Fruit fly (Drosophila melanogaster) whole organism, embryonic: ENCODE results near the gene CG13117.

Source experiments
- BEAF-32 ChIP-seq: fragments of 200-800 bp; sonication (Bioruptor generic); optimal IDR thresholded peaks from 3 replicates; lab custom pipeline; 2017; ENCODE audit warnings: missing biosample characterization, missing genetic modification characterization, mild to moderate bottlenecking, moderate library complexity, missing genetic modification reagents
- CG10267 ChIP-seq: fragments of 200-800 bp; sonication (Bioruptor generic); optimal IDR thresholded peaks from 2 replicates; lab custom pipeline; 2018; ENCODE audit warnings: missing biosample characterization, mild to moderate bottlenecking, missing genetic modification characterization, moderate library complexity
- CG10321 ChIP-seq: fragments of 200-800 bp; sonication (Bioruptor generic); IDR thresholded peaks from 2 replicates; pipeline ENCODE4 v1.3.6; 2022; ENCODE audit warnings: missing biosample characterization, missing genetic modification characterization
- CG11695 ChIP-seq: fragments of 200-800 bp; sonication (Bioruptor generic); IDR thresholded peaks from 3 replicates; pipeline ENCODE4 v1.3.6; 2022; ENCODE audit warnings: missing biosample characterization, missing genetic modification characterization
- CG1233 ChIP-seq: fragments of 200-800 bp; sonication (Bioruptor generic); optimal IDR thresholded peaks from 4 replicates; lab custom pipeline; 2018; ENCODE audit warnings: missing biosample characterization, mild to moderate bottlenecking, missing genetic modification characterization
- CG18262 ChIP-seq: fragments of 200-800 bp; optimal IDR thresholded peaks from 3 replicates; lab custom pipeline; 2019; ENCODE audit warnings: missing biosample characterization, mild to moderate bottlenecking, missing genetic modification characterization, moderate library complexity
- CG2120 ChIP-seq: fragments of 200-800 bp; sonication (Bioruptor generic); optimal IDR thresholded peaks from 3 replicates; lab custom pipeline; 2016; ENCODE audit warnings: missing biosample characterization, missing genetic modification characterization
- CG2199 ChIP-seq: fragments of 200-800 bp; sonication (Bioruptor generic); IDR thresholded peaks from 3 replicates; pipeline ENCODE4 v1.3.6; 2022; ENCODE audit warnings: missing biosample characterization, missing genetic modification characterization
- CG30020 ChIP-seq: fragments of 200-800 bp; optimal IDR thresholded peaks from 2 replicates; lab custom pipeline; 2019; ENCODE audit warnings: missing biosample characterization, mild to moderate bottlenecking, missing genetic modification characterization, moderate library complexity
- CG32532 ChIP-seq: fragments of 200-800 bp; sonication (Bioruptor generic); IDR thresholded peaks from 2 replicates; pipeline ENCODE4 v1.3.6; 2022; ENCODE audit warnings: missing biosample characterization, missing genetic modification characterization
- CG34376 ChIP-seq: fragments of 200-800 bp; sonication (Bioruptor generic); optimal IDR thresholded peaks from 2 replicates; lab custom pipeline; 2018; ENCODE audit warnings: missing biosample characterization, mild to moderate bottlenecking, missing genetic modification characterization
- CG4360 ChIP-seq: fragments of 200-800 bp; sonication (Bioruptor generic); IDR thresholded peaks from 2 replicates; pipeline ENCODE4 v1.3.6; 2022; ENCODE audit warnings: missing biosample characterization, missing genetic modification characterization
- Dll ChIP-seq: fragments of 200-800 bp; sonication (Bioruptor generic); IDR thresholded peaks from 4 replicates; pipeline ENCODE4 v1.3.6; 2022; ENCODE audit warnings: missing biosample characterization, missing genetic modification characterization; ENCODE audit not compliant: partially characterized antibody
- Hey ChIP-seq: fragments of 200-800 bp; sonication (Bioruptor generic); optimal IDR thresholded peaks from 3 replicates; lab custom pipeline; 2018; ENCODE audit warnings: missing biosample characterization, mild to moderate bottlenecking, missing genetic modification characterization
- Hmr ChIP-seq: fragments of 200-800 bp; sonication (Bioruptor generic); optimal IDR thresholded peaks from 3 replicates; lab custom pipeline; 2017; ENCODE audit warnings: mild to moderate bottlenecking, missing biosample characterization, missing genetic modification reagents, missing genetic modification characterization
- Med ChIP-seq: fragments of 200-800 bp; sonication (Bioruptor generic); peaks from one replicate; lab custom pipeline; 2016; ENCODE audit warnings: missing biosample characterization, missing genetic modification characterization, mild to moderate bottlenecking, inconsistent platforms, moderate library complexity
- Meics ChIP-seq: fragments of 200-800 bp; sonication (Bioruptor generic); optimal IDR thresholded peaks from 2 replicates; lab custom pipeline; 2017; ENCODE audit warnings: missing biosample characterization, mild to moderate bottlenecking, missing genetic modification characterization
- Pdp1 ChIP-seq, 2 experiments: fragments of 200-800 bp; sonication (Bioruptor generic); optimal IDR thresholded peaks; 3 replicates each; lab custom pipeline; 2016; ENCODE audit warnings: missing biosample characterization in 2 of 2, missing genetic modification characterization in 2 of 2, mild to moderate bottlenecking in 1 of 2, moderate library complexity in 1 of 2
- Sry-δ ChIP-seq: fragments of 200-800 bp; sonication (Bioruptor generic); optimal IDR thresholded peaks from 2 replicates; lab custom pipeline; 2016; ENCODE audit warnings: missing biosample characterization, missing genetic modification characterization
- bsh ChIP-seq, 2 experiments: fragments of 200-800 bp; sonication (Bioruptor generic); optimal IDR thresholded peaks; 2 replicates each; lab custom pipeline; 2017 to 2018; ENCODE audit warnings: mild to moderate bottlenecking in 2 of 2, missing biosample characterization in 2 of 2, missing genetic modification characterization in 2 of 2, moderate library complexity in 1 of 2
- btn ChIP-seq: fragments of 200-800 bp; sonication (Bioruptor generic); optimal IDR thresholded peaks from 2 replicates; lab custom pipeline; 2016; ENCODE audit warnings: missing biosample characterization, missing genetic modification characterization
- chinmo ChIP-seq: fragments of 200-800 bp; sonication (Bioruptor generic); IDR thresholded peaks from 4 replicates; pipeline ENCODE4 v1.3.6; 2022; ENCODE audit warnings: missing biosample characterization, missing genetic modification characterization; ENCODE audit not compliant: partially characterized antibody
- cwo ChIP-seq: fragments of 200-800 bp; sonication (Bioruptor generic); optimal IDR thresholded peaks from 3 replicates; lab custom pipeline; 2017; ENCODE audit warnings: missing biosample characterization, missing genetic modification characterization, mild to moderate bottlenecking, moderate library complexity, missing genetic modification reagents
- dysf ChIP-seq: fragments of 200-800 bp; sonication (Bioruptor generic); IDR thresholded peaks from 3 replicates; pipeline ENCODE4 v1.3.6; 2022; ENCODE audit warnings: missing biosample characterization, missing genetic modification characterization
- exex ChIP-seq: fragments of 200-800 bp; sonication (Bioruptor generic); optimal IDR thresholded peaks from 4 replicates; lab custom pipeline; 2018; ENCODE audit warnings: missing biosample characterization, mild to moderate bottlenecking, missing genetic modification characterization, moderate library complexity
- fru ChIP-seq: fragments of >200 bp; optimal IDR thresholded peaks from 2 replicates; lab custom pipeline; 2017
- ftz-f1 ChIP-seq: fragments of 200-800 bp; sonication (Bioruptor generic); optimal IDR thresholded peaks from 2 replicates; lab custom pipeline; 2016; ENCODE audit warnings: missing biosample characterization, missing genetic modification characterization
- grn ChIP-seq: fragments of 200-800 bp; sonication (Bioruptor generic); optimal IDR thresholded peaks from 3 replicates; lab custom pipeline; 2017; ENCODE audit warnings: missing biosample characterization, missing genetic modification characterization
- lab ChIP-seq: fragments of 200-800 bp; sonication (Bioruptor generic); optimal IDR thresholded peaks from 3 replicates; lab custom pipeline; 2017; ENCODE audit warnings: missing biosample characterization, missing genetic modification characterization, mild to moderate bottlenecking, moderate library complexity, missing genetic modification reagents
- mirr ChIP-seq: fragments of 200-800 bp; sonication (Bioruptor generic); optimal IDR thresholded peaks from 3 replicates; lab custom pipeline; 2018; ENCODE audit warnings: missing biosample characterization, mild to moderate bottlenecking, missing genetic modification characterization
- nerfin-2 ChIP-seq: fragments of 200-800 bp; sonication (Bioruptor generic); IDR thresholded peaks from 2 replicates; pipeline ENCODE4 v1.3.6; 2022; ENCODE audit warnings: missing biosample characterization, missing genetic modification characterization; ENCODE audit not compliant: partially characterized antibody
- p53 ChIP-seq: fragments of 200-800 bp; sonication (Bioruptor generic); optimal IDR thresholded peaks from 2 replicates; lab custom pipeline; 2016; ENCODE audit warnings: missing biosample characterization, missing genetic modification characterization
- rib ChIP-seq: fragments of 200-800 bp; sonication (Bioruptor generic); IDR thresholded peaks from 2 replicates; pipeline ENCODE4 v1.3.6; 2022; ENCODE audit warnings: missing biosample characterization, missing genetic modification characterization
- row ChIP-seq: fragments of 200-800 bp; sonication (Bioruptor generic); IDR thresholded peaks from 3 replicates; pipeline ENCODE4 v1.3.6; 2022; ENCODE audit warnings: missing biosample characterization, missing genetic modification characterization
- salm ChIP-seq: fragments of 200-800 bp; sonication (Bioruptor generic); optimal IDR thresholded peaks from 2 replicates; lab custom pipeline; 2018; ENCODE audit warnings: missing biosample characterization, mild to moderate bottlenecking, missing genetic modification characterization
- sima ChIP-seq: fragments of 200-800 bp; sonication (Bioruptor generic); optimal IDR thresholded peaks from 2 replicates; lab custom pipeline; 2016; ENCODE audit warnings: missing biosample characterization, missing genetic modification characterization
- slbo ChIP-seq: fragments of 200-800 bp; sonication (Bioruptor generic); IDR thresholded peaks from 2 replicates; pipeline ENCODE4 v1.3.6; 2022; ENCODE audit warnings: missing biosample characterization, missing genetic modification characterization
- sna ChIP-seq: fragments of 200-800 bp; sonication (Bioruptor generic); IDR thresholded peaks from 2 replicates; pipeline ENCODE4 v1.3.6; 2022; ENCODE audit warnings: missing biosample characterization, missing genetic modification characterization; ENCODE audit not compliant: partially characterized antibody
- sug ChIP-seq: fragments of 200-800 bp; optimal IDR thresholded peaks from 2 replicates; lab custom pipeline; 2019; ENCODE audit warnings: missing biosample characterization, mild to moderate bottlenecking, missing genetic modification characterization, moderate library complexity
- unc-4 ChIP-seq: fragments of 200-800 bp; sonication (Bioruptor generic); IDR thresholded peaks from 2 replicates; pipeline ENCODE4 v1.3.6; 2022; ENCODE audit warnings: missing biosample characterization, missing genetic modification characterization; ENCODE audit not compliant: partially characterized antibody

Gene CG13117

DNA sequence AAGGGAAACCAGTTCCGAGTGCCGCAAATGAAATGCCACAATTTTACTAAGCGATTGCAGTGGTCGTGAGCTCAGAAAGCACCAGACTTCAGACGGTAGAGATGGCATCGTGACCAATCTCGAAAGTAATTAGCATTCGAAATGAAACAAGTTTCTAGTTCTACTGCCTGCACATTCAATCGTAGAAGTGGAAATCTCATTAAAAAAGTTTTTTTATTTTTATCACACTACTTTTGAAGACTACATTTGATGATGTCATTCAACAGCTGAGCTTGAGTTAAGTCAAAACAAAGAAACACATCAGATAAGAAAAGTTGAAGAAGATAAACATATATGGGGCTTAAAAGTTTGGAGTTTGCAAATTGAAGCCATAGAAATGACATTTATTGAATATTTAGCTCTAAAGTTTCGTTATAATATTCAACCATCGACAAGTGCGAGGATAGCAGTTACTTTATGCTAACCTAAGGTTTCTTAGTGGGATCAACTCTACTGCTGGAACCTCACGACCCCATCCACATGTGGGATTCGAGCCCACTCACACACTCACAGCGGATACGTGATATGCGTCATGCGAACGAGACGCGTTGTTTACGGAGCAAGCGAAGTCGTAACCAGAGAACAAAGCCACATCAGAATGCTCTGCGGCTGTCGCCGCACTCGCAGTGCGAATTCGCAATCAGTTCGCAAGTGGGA is at the start of gene CG13117:
Gene CG13117, plus strand, starts transcription at position 646 of the 696 bp plus-strand sequence.
- TF ChIP-seq Dll (GFP tag; lab: Robert Waterston, UW) (peak; percentile 37; the same call in 2 of the 4 replicates), Meics (no peak), CG30020 (tag; lab: Kevin White, UChicago) (no peak), sna (GFP tag; lab: Robert Waterston, UW) (0 out of 2 replicates have a peak, but pooled peaks have one; percentile 1), ftz-f1 (GFP tag; lab: Kevin White, UChicago) (no peak), chinmo (GFP tag; lab: Robert Waterston, UW) (no peak), CG4360 (GFP tag; lab: Robert Waterston, UW) (no peak), row (peak; percentile 40; the same call in 2 of the 3 replicates), CG1233 (no peak), bsh (GFP tag; optimal IDR thresholded peaks at IDR 0.05; lab: Kevin White, UChicago) (no peak), Sry-δ (GFP tag; lab: Kevin White, UChicago) (peak; percentile 7), unc-4 (0 out of 2 replicates have a peak, but pooled peaks have one; percentile 18), Hmr (GFP tag; lab: Kevin White, UChicago) (no peak), BEAF-32 (GFP tag; lab: Kevin White, UChicago) (peak; percentile 32), CG2120 (no peak), CG18262 (tag; lab: Kevin White, UChicago) (no peak), dysf (GFP tag; lab: Robert Waterston, UW) (0 out of 3 replicates have a peak, but pooled peaks have one; percentile 16), fru (lab: Kevin White, UChicago) (no peak), CG11695 (GFP tag; lab: Robert Waterston, UW) (no peak), sima (no peak), CG10321 (GFP tag; lab: Robert Waterston, UW) (0 out of 2 replicates have a peak, but pooled peaks have one; percentile 16), CG2199 (no peak)

DNA sequence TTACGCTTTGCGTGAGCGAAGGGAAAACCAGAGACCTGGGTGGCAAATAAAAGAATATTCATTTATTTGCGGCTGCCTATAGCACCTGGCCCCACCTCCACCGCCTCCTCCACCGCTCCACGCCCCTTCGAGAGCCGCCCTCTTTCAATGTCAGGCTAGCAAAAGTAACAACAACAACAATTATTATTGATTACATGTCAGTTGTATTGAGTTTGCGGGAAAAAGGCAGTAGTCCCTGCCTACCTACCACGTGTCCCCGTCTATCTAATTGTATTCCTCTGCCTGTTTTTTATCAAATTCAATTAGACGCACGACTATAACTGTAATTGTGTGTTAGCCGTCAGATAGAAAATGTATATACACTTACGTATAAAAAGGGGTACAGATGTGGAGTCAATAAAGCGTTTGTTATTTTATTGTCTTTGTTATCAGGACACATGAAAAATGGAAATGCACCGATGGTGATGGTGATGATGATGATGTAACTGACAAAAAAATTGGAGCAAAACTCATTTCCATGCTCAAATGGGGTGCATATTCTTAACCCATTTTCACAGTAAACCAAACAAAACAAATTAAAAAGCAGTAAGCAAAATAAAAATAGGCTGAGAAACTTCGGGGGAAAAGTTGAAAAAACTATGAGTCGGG is 45.8 kb upstream of the CG13117 start:
- TF ChIP-seq cwo (GFP tag; lab: Kevin White, UChicago): peak; percentile 13
- no peak for TF ChIP-seq salm (tag; lab: Kevin White, UChicago)
- peak; percentile 86 for TF ChIP-seq lab (GFP tag; lab: Kevin White, UChicago)
- TF ChIP-seq chinmo (GFP tag; lab: Robert Waterston, UW): 0 out of 4 replicates have a peak, but pooled peaks have one; percentile 16
- TF ChIP-seq rib (GFP tag; lab: Robert Waterston, UW): 0 out of 2 replicates have a peak, but pooled peaks have one; percentile 12
- peak in 1 of 2 experiments; percentile 58 for TF ChIP-seq Pdp1 (GFP tag; optimal IDR thresholded peaks at IDR 0.05; lab: Kevin White, UChicago)
- TF ChIP-seq CG10267 (tag; lab: Kevin White, UChicago): no peak
- TF ChIP-seq Med (GFP tag; lab: Kevin White, UChicago): peak; percentile 58
- TF ChIP-seq slbo (GFP tag; lab: Robert Waterston, UW): no peak
- TF ChIP-seq CG32532 (GFP tag; lab: Robert Waterston, UW): peak; percentile 43; the same call in 1 of the 2 replicates
- TF ChIP-seq, all 482 proteins: peak for 7

DNA sequence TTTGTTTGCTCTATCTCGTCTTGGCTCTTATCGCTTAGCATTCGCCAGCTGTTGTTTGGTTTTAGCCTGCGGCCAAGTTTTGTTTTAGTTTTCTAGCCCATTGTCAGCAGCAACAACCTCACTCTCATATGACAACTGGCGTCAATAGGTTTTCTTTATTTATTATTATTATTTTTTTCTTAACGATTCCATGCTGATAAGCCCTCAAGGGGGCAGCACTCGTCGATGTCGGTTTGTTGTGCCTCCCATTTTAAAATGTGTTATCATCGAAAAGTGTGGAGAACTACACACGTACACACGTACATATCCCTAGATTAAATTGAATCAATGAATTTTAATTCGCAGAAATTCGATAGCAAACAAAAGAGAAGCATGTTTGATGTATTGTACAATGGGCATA is 45.2 kb upstream of the CG13117 start:
- peak; percentile 63 for TF ChIP-seq Hey (tag; lab: Kevin White, UChicago)
- TF ChIP-seq p53 (GFP tag; lab: Kevin White, UChicago): no peak
- peak; percentile 21 for TF ChIP-seq CG34376 (GFP tag; lab: Kevin White, UChicago)
- peak; percentile 14 for TF ChIP-seq grn (GFP tag; lab: Kevin White, UChicago)
- TF ChIP-seq chinmo (GFP tag; lab: Robert Waterston, UW): 0 out of 4 replicates have a peak, but pooled peaks have one; percentile 18
- peak; percentile 91 for TF ChIP-seq sug (tag; lab: Kevin White, UChicago)
- TF ChIP-seq nerfin-2 (GFP tag; lab: Robert Waterston, UW): no peak
- TF ChIP-seq btn (GFP tag; lab: Kevin White, UChicago): no peak
- TF ChIP-seq mirr (GFP tag; lab: Kevin White, UChicago): peak; percentile 5
- TF ChIP-seq exex: peak; percentile 78
- TF ChIP-seq, all 482 proteins: peak for 7
